Worm (Caenorhabditis elegans): ENCODE data around the gene unc-116.

- TF ChIP-seq nhr-76 (tag; optimal IDR thresholded peaks at IDR 0.05) (no peak), ceh-82 (tag; optimal IDR thresholded peaks at IDR 0.05) (no peak)
These were observed 14.2 kb upstream of the unc-116 start for ce11 chrIII:8369172-8369571.
